Worm (Caenorhabditis elegans) whole organism, L4/young adult: Measurements from ENCODE around the gene F12D9.2.

Experiments
- W03F9.2 ChIP-seq: fragments of 150-350 bp; optimal IDR thresholded peaks from 2 replicates; lab custom pipeline; 2014; ENCODE audit warnings: missing biosample characterization, missing genetic modification characterization
- him-1 ChIP-seq: sonication (generic microtip); optimal IDR thresholded peaks from 2 replicates; lab custom pipeline; 2016; ENCODE audit warnings: missing genotype, missing genetic modification reagents, missing genetic modification characterization, missing compliant biosample characterization

- TF ChIP-seq him-1 (tag; lab: Kevin White, UChicago) (no peak), W03F9.2 (tag; lab: Kevin White, UChicago) (no peak)
These were observed 29.3 kb upstream of the F12D9.2 start for ce11 chrX:8676088-8676779.
